Worm (Caenorhabditis elegans) whole organism, midembryonic: ENCODE data around the gene gex-3.

Experiments
- cog-1 ChIP-seq: sonication (generic microtip); optimal IDR thresholded peaks from 2 replicates; lab custom pipeline; 2016; ENCODE audit warnings: missing genetic modification characterization, missing compliant biosample characterization
- flt-1 ChIP-seq: fragments of 200-800 bp; sonication (Bioruptor generic); IDR thresholded peaks from 2 replicates; pipeline ENCODE4 v1.3.6; 2022; ENCODE audit warnings: missing genetic modification characterization, missing compliant biosample characterization
- klf-2 ChIP-seq: fragments of 200-800 bp; sonication (Bioruptor generic); conservative IDR thresholded peaks from 2 replicates; pipeline ENCODE4 v1.3.6; 2022; ENCODE audit warnings: missing genetic modification reagents, missing genetic modification characterization, missing compliant biosample characterization
- med-1 ChIP-seq: sonication (generic microtip); optimal IDR thresholded peaks from 2 replicates; lab custom pipeline; 2017; ENCODE audit warnings: missing genetic modification characterization, mild to moderate bottlenecking, missing compliant biosample characterization, antibody characterized with exemption, missing genetic modification reagents; ENCODE audit not compliant: insufficient read depth
- ref-1 ChIP-seq: fragments of 200-800 bp; sonication (Bioruptor generic); conservative IDR thresholded peaks from 2 replicates; pipeline ENCODE4 v1.3.6; 2022; ENCODE audit warnings: missing genetic modification reagents, missing genetic modification characterization, missing compliant biosample characterization
- tab-1 ChIP-seq: fragments of 200-800 bp; sonication (Bioruptor generic); IDR thresholded peaks from 2 replicates; pipeline ENCODE4 v1.3.6; 2022; ENCODE audit warnings: missing genetic modification characterization, missing compliant biosample characterization
- ztf-23 ChIP-seq: fragments of 200-800 bp; sonication (Bioruptor generic); IDR thresholded peaks from 2 replicates; pipeline ENCODE4 v1.3.6; 2022; ENCODE audit warnings: missing genetic modification reagents, missing genetic modification characterization, missing compliant biosample characterization
- ztf-29 ChIP-seq: fragments of 200-800 bp; sonication (Bioruptor generic); IDR thresholded peaks from 2 replicates; pipeline ENCODE4 v1.3.6; 2022; ENCODE audit warnings: missing genetic modification reagents, missing genetic modification characterization, missing compliant biosample characterization

ce11 chrIV:12454750-12455149 lies 50.5 kb downstream of the gex-3 start, which contains the start of gene smz-1:
- TF ChIP-seq ztf-23 (GFP tag; lab: Robert Waterston, UW) (no peak), tab-1 (GFP tag; lab: Robert Waterston, UW) (no peak), flt-1 (GFP tag; lab: Robert Waterston, UW) (no peak), cog-1 (tag; lab: Kevin White, UChicago) (no peak), ztf-29 (GFP tag; lab: Robert Waterston, UW) (no peak), ref-1 (no peak), klf-2 (GFP tag; lab: Robert Waterston, UW) (no peak), med-1 (GFP tag; lab: Kevin White, UChicago) (no peak)
